Worm (Caenorhabditis elegans) whole organism, midembryonic: Measurements from ENCODE around the gene R11H6.4.

Experiments used
- T22C8.4 ChIP-seq: fragments of 200-800 bp; sonication (Bioruptor generic); IDR thresholded peaks from 2 replicates; pipeline ENCODE4 v1.3.6; 2022; ENCODE audit warnings: missing genetic modification characterization, missing compliant biosample characterization
- cog-1 ChIP-seq: sonication (generic microtip); optimal IDR thresholded peaks from 2 replicates; lab custom pipeline; 2016; ENCODE audit warnings: missing genetic modification characterization, missing compliant biosample characterization
- flt-1 ChIP-seq: fragments of 200-800 bp; sonication (Bioruptor generic); IDR thresholded peaks from 2 replicates; pipeline ENCODE4 v1.3.6; 2022; ENCODE audit warnings: missing genetic modification characterization, missing compliant biosample characterization
- klf-2 ChIP-seq: fragments of 200-800 bp; sonication (Bioruptor generic); conservative IDR thresholded peaks from 2 replicates; pipeline ENCODE4 v1.3.6; 2022; ENCODE audit warnings: missing genetic modification reagents, missing genetic modification characterization, missing compliant biosample characterization
- ref-1 ChIP-seq: fragments of 200-800 bp; sonication (Bioruptor generic); conservative IDR thresholded peaks from 2 replicates; pipeline ENCODE4 v1.3.6; 2022; ENCODE audit warnings: missing genetic modification reagents, missing genetic modification characterization, missing compliant biosample characterization
- tab-1 ChIP-seq: fragments of 200-800 bp; sonication (Bioruptor generic); IDR thresholded peaks from 2 replicates; pipeline ENCODE4 v1.3.6; 2022; ENCODE audit warnings: missing genetic modification characterization, missing compliant biosample characterization
- ztf-23 ChIP-seq: fragments of 200-800 bp; sonication (Bioruptor generic); IDR thresholded peaks from 2 replicates; pipeline ENCODE4 v1.3.6; 2022; ENCODE audit warnings: missing genetic modification reagents, missing genetic modification characterization, missing compliant biosample characterization

ce11 chrV:14597005-14597680, 12.6 kb upstream of the R11H6.4 start, which contains the start of gene pes-9:
- TF ChIP-seq ztf-23 (no peak), flt-1 (GFP tag; lab: Robert Waterston, UW) (no peak), cog-1 (tag; lab: Kevin White, UChicago) (no peak), tab-1 (no peak), T22C8.4 (GFP tag; lab: Robert Waterston, UW) (no peak), ref-1 (GFP tag; lab: Robert Waterston, UW) (no peak), klf-2 (GFP tag; lab: Robert Waterston, UW) (no peak)
